Fruit fly (Drosophila melanogaster) whole organism, embryonic: ENCODE data around the gene CG13060.

Experiments used
- Adf1 ChIP-seq: fragments of 200-800 bp; sonication (Bioruptor generic); IDR thresholded peaks from 2 replicates; pipeline ENCODE4 v1.3.6; 2022; ENCODE audit warnings: missing biosample characterization, missing genetic modification characterization
- Atf3 ChIP-seq: fragments of 200-800 bp; sonication (Bioruptor generic); optimal IDR thresholded peaks from 3 replicates; lab custom pipeline; 2016; ENCODE audit warnings: missing biosample characterization, missing genetic modification characterization
- CG10366 ChIP-seq: fragments of 200-800 bp; sonication (Bioruptor generic); IDR thresholded peaks from 2 replicates; pipeline ENCODE4 v1.3.6; 2022; ENCODE audit warnings: missing biosample characterization, missing genetic modification characterization
- CG10565 ChIP-seq: fragments of 200-800 bp; sonication (Bioruptor generic); optimal IDR thresholded peaks from 3 replicates; lab custom pipeline; 2016; ENCODE audit warnings: missing biosample characterization, mild to moderate bottlenecking, missing genetic modification characterization
- CG10959 ChIP-seq: fragments of 200-800 bp; sonication (Bioruptor generic); IDR thresholded peaks from 2 replicates; pipeline ENCODE4 v1.3.6; 2022; ENCODE audit warnings: missing biosample characterization, missing genetic modification characterization
- CG11456 ChIP-seq: fragments of 200-800 bp; sonication (Bioruptor generic); IDR thresholded peaks from 3 replicates; pipeline ENCODE4 v1.3.6; 2022; ENCODE audit warnings: missing biosample characterization, missing genetic modification characterization
- CG11504 ChIP-seq: fragments of 200-800 bp; sonication (Bioruptor generic); optimal IDR thresholded peaks from 3 replicates; lab custom pipeline; 2019; ENCODE audit warnings: missing biosample characterization, mild to moderate bottlenecking, missing genetic modification characterization, moderate library complexity
- CG12104 ChIP-seq: fragments of 200-800 bp; sonication (Bioruptor generic); optimal IDR thresholded peaks from 3 replicates; lab custom pipeline; 2016; ENCODE audit warnings: missing biosample characterization, missing genetic modification characterization
- CG13296 ChIP-seq: fragments of 200-800 bp; sonication (Bioruptor generic); optimal IDR thresholded peaks from 3 replicates; lab custom pipeline; 2018; ENCODE audit warnings: missing biosample characterization, mild to moderate bottlenecking, missing genetic modification characterization
- CG14441 ChIP-seq: fragments of 200-800 bp; sonication (Bioruptor generic); IDR thresholded peaks from 2 replicates; pipeline ENCODE4 v1.3.6; 2022; ENCODE audit warnings: missing biosample characterization, missing genetic modification characterization
- CG16815 ChIP-seq: fragments of 200-800 bp; sonication (Bioruptor generic); optimal IDR thresholded peaks from 3 replicates; lab custom pipeline; 2017; ENCODE audit warnings: missing biosample characterization, mild to moderate bottlenecking, missing genetic modification characterization
- CG2875 ChIP-seq: fragments of 200-800 bp; sonication (Bioruptor generic); optimal IDR thresholded peaks from 2 replicates; lab custom pipeline; 2017; ENCODE audit warnings: missing biosample characterization, mild to moderate bottlenecking, missing genetic modification characterization, missing genetic modification reagents
- CG30020 ChIP-seq: fragments of 200-800 bp; optimal IDR thresholded peaks from 2 replicates; lab custom pipeline; 2019; ENCODE audit warnings: missing biosample characterization, mild to moderate bottlenecking, missing genetic modification characterization, moderate library complexity
- CG34224 ChIP-seq: fragments of 200-800 bp; sonication (Bioruptor generic); IDR thresholded peaks from 3 replicates; pipeline ENCODE4 v1.3.6; 2022; ENCODE audit warnings: missing biosample characterization, missing genetic modification characterization; ENCODE audit not compliant: partially characterized antibody
- CG6683 ChIP-seq: fragments of 200-800 bp; sonication (Bioruptor generic); optimal IDR thresholded peaks from 2 replicates; lab custom pipeline; 2017; ENCODE audit warnings: missing biosample characterization, mild to moderate bottlenecking, missing genetic modification characterization, missing genetic modification reagents
- CG6791 ChIP-seq: fragments of 200-800 bp; sonication (Bioruptor generic); IDR thresholded peaks from 3 replicates; pipeline ENCODE4 v1.3.6; 2022; ENCODE audit warnings: missing biosample characterization, missing genetic modification characterization; ENCODE audit not compliant: partially characterized antibody
- CG8089 ChIP-seq: fragments of 200-800 bp; sonication (Bioruptor generic); optimal IDR thresholded peaks from 3 replicates; lab custom pipeline; 2016; ENCODE audit warnings: missing biosample characterization, missing genetic modification characterization
- CG8290 ChIP-seq, 3 experiments: fragments of 200-800 bp; sonication (Bioruptor generic); optimal IDR thresholded peaks; 2 replicates each; lab custom pipeline; 2016 to 2019; ENCODE audit warnings: missing biosample characterization in 3 of 3, missing genetic modification characterization in 3 of 3, mild to moderate bottlenecking in 2 of 3, moderate library complexity in 1 of 3
- Doc2 ChIP-seq: fragments of 200-800 bp; sonication (Bioruptor generic); IDR thresholded peaks from 2 replicates; pipeline ENCODE4 v1.3.6; 2022; ENCODE audit warnings: missing biosample characterization, missing genetic modification characterization
- Dref ChIP-seq: fragments of 200-800 bp; sonication (Bioruptor generic); IDR thresholded peaks from 2 replicates; pipeline ENCODE4 v1.3.6; 2022; ENCODE audit warnings: missing biosample characterization, missing genetic modification characterization
- Eip74EF ChIP-seq, 2 experiments: fragments of 200-800 bp in 1 of 2; fragments of >200 bp in 1 of 2; sonication (Bioruptor generic) in 1 of 2; optimal IDR thresholded peaks; 2 replicates each; lab custom pipeline; 2017 to 2019; ENCODE audit warnings: missing biosample characterization in 2 of 2, missing genetic modification characterization in 2 of 2, mild to moderate bottlenecking in 1 of 2, moderate library complexity in 1 of 2
- Ets65A ChIP-seq: fragments of 200-800 bp; sonication (Bioruptor generic); peaks from one replicate; lab custom pipeline; 2016; ENCODE audit warnings: missing biosample characterization, missing genetic modification characterization
- Mes4 ChIP-seq: fragments of 200-800 bp; sonication (Bioruptor generic); optimal IDR thresholded peaks from 2 replicates; lab custom pipeline; 2016; ENCODE audit warnings: missing biosample characterization, missing genetic modification characterization
- Mrtf ChIP-seq: fragments of 200-800 bp; sonication (Bioruptor generic); IDR thresholded peaks from 3 replicates; pipeline ENCODE4 v1.3.6; 2022; ENCODE audit warnings: missing biosample characterization, missing genetic modification characterization
- Myb ChIP-seq: fragments of 200-800 bp; sonication (Bioruptor generic); optimal IDR thresholded peaks from 2 replicates; lab custom pipeline; 2016; ENCODE audit warnings: missing biosample characterization, missing genetic modification characterization
- NFAT ChIP-seq: fragments of 200-800 bp; sonication (Bioruptor generic); IDR thresholded peaks from 2 replicates; pipeline ENCODE4 v1.3.6; 2022; ENCODE audit warnings: missing biosample characterization, missing genetic modification characterization
- Nf-YC ChIP-seq: fragments of 200-800 bp; optimal IDR thresholded peaks from 3 replicates; lab custom pipeline; 2019; ENCODE audit warnings: missing biosample characterization, mild to moderate bottlenecking, missing genetic modification characterization, moderate library complexity
- Rfx ChIP-seq: fragments of 200-800 bp; sonication (Bioruptor generic); IDR thresholded peaks from 2 replicates; pipeline ENCODE4 v1.3.6; 2022; ENCODE audit warnings: missing biosample characterization, missing genetic modification characterization
- abd-A ChIP-seq: fragments of 200-800 bp; sonication (Bioruptor generic); optimal IDR thresholded peaks from 3 replicates; lab custom pipeline; 2019; ENCODE audit warnings: missing biosample characterization, mild to moderate bottlenecking, missing genetic modification characterization, moderate library complexity
- ase ChIP-seq: fragments of 200-800 bp; sonication (Bioruptor generic); IDR thresholded peaks from 3 replicates; pipeline ENCODE4 v1.3.6; 2022; ENCODE audit warnings: missing biosample characterization, missing genetic modification characterization
- bowl ChIP-seq: fragments of 200-800 bp; sonication (Bioruptor generic); IDR thresholded peaks from 2 replicates; pipeline ENCODE4 v1.3.6; 2022; ENCODE audit warnings: missing biosample characterization, missing genetic modification characterization
- chm ChIP-seq: fragments of 200-800 bp; sonication (Bioruptor generic); IDR thresholded peaks from 2 replicates; pipeline ENCODE4 v1.3.6; 2022; ENCODE audit warnings: missing biosample characterization, missing genetic modification characterization
- emc ChIP-seq: fragments of 200-800 bp; sonication (Bioruptor generic); optimal IDR thresholded peaks from 2 replicates; lab custom pipeline; 2016; ENCODE audit warnings: missing biosample characterization, missing genetic modification characterization
- esg ChIP-seq: fragments of 200-800 bp; sonication (Bioruptor generic); conservative IDR thresholded peaks from 2 replicates; pipeline ENCODE4 v1.3.6; 2022; ENCODE audit warnings: missing biosample characterization, missing genetic modification characterization
- insv ChIP-seq, 2 experiments: fragments of 200-800 bp; sonication (Bioruptor generic); optimal IDR thresholded peaks; 3 replicates each; lab custom pipeline; 2016 to 2018; ENCODE audit warnings: missing biosample characterization in 2 of 2, missing genetic modification characterization in 2 of 2
- pan ChIP-seq, 4 experiments: fragments of >200 bp in 3 of 4; fragments of 200-800 bp in 1 of 4; sonication (Bioruptor generic) in 1 of 4; optimal IDR thresholded peaks in 3 of 4; IDR thresholded peaks in 1 of 4; 2 replicates each; pipeline versions ENCODE4 v1.3.6 to Lab custom; 2017 to 2022; ENCODE audit warnings: missing biosample characterization in 2 of 4, missing genetic modification characterization in 2 of 4, mixed read lengths in 1 of 4
- slou ChIP-seq: fragments of 200-800 bp; sonication (Bioruptor generic); optimal IDR thresholded peaks from 3 replicates; lab custom pipeline; 2016; ENCODE audit warnings: missing biosample characterization, missing genetic modification characterization
- sqz ChIP-seq: fragments of 200-800 bp; sonication (Bioruptor generic); optimal IDR thresholded peaks from 3 replicates; lab custom pipeline; 2018; ENCODE audit warnings: missing biosample characterization, mild to moderate bottlenecking, missing genetic modification characterization
- tio ChIP-seq: fragments of 200-800 bp; sonication (Bioruptor generic); optimal IDR thresholded peaks from 2 replicates; lab custom pipeline; 2017; ENCODE audit warnings: missing biosample characterization, missing genetic modification characterization, inconsistent platforms
- tna ChIP-seq: fragments of 200-800 bp; sonication (Bioruptor generic); IDR thresholded peaks from 2 replicates; pipeline ENCODE4 v1.3.6; 2022; ENCODE audit warnings: missing biosample characterization, missing genetic modification characterization; ENCODE audit not compliant: partially characterized antibody
- ttk ChIP-seq: fragments of 200-800 bp; sonication (Bioruptor generic); IDR thresholded peaks from 2 replicates; pipeline ENCODE4 v2.1.2; 2022; ENCODE audit warnings: missing biosample characterization, missing genetic modification characterization
- twi ChIP-seq: fragments of 200-800 bp; optimal IDR thresholded peaks from 2 replicates; lab custom pipeline; 2019; ENCODE audit warnings: missing biosample characterization, mild to moderate bottlenecking, missing genetic modification characterization, moderate library complexity
- zfh1 ChIP-seq: fragments of 200-800 bp; sonication (Bioruptor generic); IDR thresholded peaks from 3 replicates; pipeline ENCODE4 v1.3.6; 2022; ENCODE audit warnings: missing biosample characterization, missing genetic modification characterization

CG13060 gene

dm6 chr3L:16327776-16328175 lies 8.1 kb downstream of the CG13060 start, which contains the start of gene CG13038 (continued):
- TF ChIP-seq CG8089 (GFP tag; lab: Kevin White, UChicago) (no peak), Atf3 (GFP tag; lab: Kevin White, UChicago) (no peak), sqz (peak; percentile 6), Ets65A (GFP tag; lab: Kevin White, UChicago) (peak; percentile 75), Eip74EF (GFP tag; optimal IDR thresholded peaks at IDR 0.05; lab: Kevin White, UChicago) (no peak), Nf-YC (no peak), Doc2 (no peak), tna (GFP tag; lab: Robert Waterston, UW) (no peak), twi (tag; lab: Kevin White, UChicago) (no peak), CG34224 (GFP tag; lab: Robert Waterston, UW) (no peak), ttk (GFP tag; lab: Robert Waterston, UW) (no peak), CG6683 (no peak), chm (GFP tag; lab: Robert Waterston, UW) (no peak), abd-A (tag; lab: Kevin White, UChicago) (no peak), CG14441 (GFP tag; lab: Robert Waterston, UW) (peak; percentile 57), CG11456 (GFP tag; lab: Robert Waterston, UW) (0 out of 3 replicates have a peak, but pooled peaks have one; percentile 24), Myb (no peak), Mes4 (no peak), CG10565 (GFP tag; lab: Kevin White, UChicago) (no peak), CG11504 (tag; lab: Kevin White, UChicago) (no peak), emc (GFP tag; lab: Kevin White, UChicago) (no peak), Adf1 (GFP tag; lab: Robert Waterston, UW) (no peak), CG2875 (no peak), NFAT (GFP tag; lab: Robert Waterston, UW) (peak; percentile 39; the same call in 1 of the 2 replicates), Dref (GFP tag; lab: Robert Waterston, UW) (0 out of 2 replicates have a peak, but pooled peaks have one; percentile 13), CG10366 (GFP tag; lab: Robert Waterston, UW) (no peak), CG10959 (no peak), insv (GFP tag; optimal IDR thresholded peaks at IDR 0.05; lab: Kevin White, UChicago) (no peak), slou (GFP tag; lab: Kevin White, UChicago) (no peak), ase (GFP tag; lab: Robert Waterston, UW) (0 out of 3 replicates have a peak, but pooled peaks have one; percentile 18), Mrtf (GFP tag; lab: Robert Waterston, UW) (0 out of 3 replicates have a peak, but pooled peaks have one; percentile 29), CG30020 (tag; lab: Kevin White, UChicago) (no peak), Rfx (GFP tag; lab: Robert Waterston, UW) (peak; percentile 48; the same call in 1 of the 2 replicates), CG6791 (GFP tag; lab: Robert Waterston, UW) (no peak), CG12104 (GFP tag; lab: Kevin White, UChicago) (no peak), zfh1 (GFP tag; lab: Robert Waterston, UW) (no peak), bowl (GFP tag; lab: Robert Waterston, UW) (0 out of 2 replicates have a peak, but pooled peaks have one; percentile 10), CG13296 (GFP tag; lab: Kevin White, UChicago) (no peak), esg (GFP tag; lab: Robert Waterston, UW) (no peak), pan (optimal IDR thresholded peaks at IDR 0.05; lab: Kevin White, UChicago) (no peak), pan (GFP tag; optimal IDR thresholded peaks at IDR 0.05 in 1 of 2, IDR thresholded peaks at IDR 0.05 in 1 of 2) (peak in 1 of 2 experiments; percentile 9), CG8290 (GFP tag; optimal IDR thresholded peaks at IDR 0.05; lab: Kevin White, UChicago) (no peak), CG8290 (tag; optimal IDR thresholded peaks at IDR 0.05; lab: Kevin White, UChicago) (peak in 1 of 2 experiments; percentile 40), tio (GFP tag; lab: Kevin White, UChicago) (no peak), CG16815 (GFP tag; lab: Kevin White, UChicago) (no peak)
